Fruit fly (Drosophila melanogaster) whole organism, adult: ENCODE data around the gene CG9426.

ENCODE experiments used
- CG12768 ChIP-seq: fragments of 200-800 bp; sonication (Bioruptor generic); optimal IDR thresholded peaks from 2 replicates; lab custom pipeline; 2017; ENCODE audit warnings: missing biosample characterization, missing genetic modification characterization, mild to moderate bottlenecking, moderate library complexity, missing genetic modification reagents
- CG33017 ChIP-seq: fragments of 200-800 bp; sonication (Bioruptor generic); optimal IDR thresholded peaks from 2 replicates; lab custom pipeline; 2018; ENCODE audit warnings: missing biosample characterization, mild to moderate bottlenecking, missing genetic modification characterization, moderate library complexity
- CG5204 ChIP-seq: fragments of 200-800 bp; sonication (Bioruptor generic); optimal IDR thresholded peaks from 2 replicates; lab custom pipeline; 2016; ENCODE audit warnings: missing biosample characterization, missing genetic modification characterization
- kay ChIP-seq: fragments of 200-800 bp; sonication (Bioruptor generic); peaks from one replicate; lab custom pipeline; 2016; ENCODE audit warnings: missing biosample characterization, missing genetic modification characterization, borderline replicate concordance
- tj ChIP-seq: fragments of 200-800 bp; sonication (Bioruptor generic); optimal IDR thresholded peaks from 3 replicates; lab custom pipeline; 2017; ENCODE audit warnings: missing biosample characterization, mild to moderate bottlenecking, missing genetic modification characterization, moderate library complexity
- toe ChIP-seq: fragments of 200-800 bp; sonication (Bioruptor generic); optimal IDR thresholded peaks from 2 replicates; lab custom pipeline; 2016; ENCODE audit warnings: missing biosample characterization, missing genetic modification characterization

dm6 chr2L:13206857-13207463 is 12.8 kb downstream of the CG9426 start:
- TF ChIP-seq CG5204 (GFP tag; lab: Kevin White, UChicago) (no peak), kay (GFP tag; lab: Kevin White, UChicago) (peak; percentile 98), tj (peak; percentile 91), CG12768 (GFP tag; lab: Kevin White, UChicago) (peak; percentile 9), CG33017 (no peak), toe (GFP tag; lab: Kevin White, UChicago) (no peak)
